Worm (Caenorhabditis elegans): ENCODE data around the gene ZC116.5.

ZC116.5 gene

ce11 chrV:12611029-12611428 lies 2.3 kb upstream of the ZC116.5 start, which contains the start of gene cubn-1:
Gene cubn-1 (plus strand): TSS chrV:12611329.
- no peak for TF ChIP-seq unc-62 (GFP tag; optimal IDR thresholded peaks at IDR 0.05)

ce11 chrV:12609526-12609925 lies 769 bp upstream of the ZC116.5 start, which contains the start of gene ZC116.1:
Gene ZC116.1 (plus strand): TSS chrV:12609826.
- no peak for TF ChIP-seq unc-62 (GFP tag; optimal IDR thresholded peaks at IDR 0.05)

- no peak for TF ChIP-seq unc-62 (GFP tag; optimal IDR thresholded peaks at IDR 0.05)
These were observed 1.6 kb downstream of the ZC116.5 start, which contains the start of gene erg-28 for ce11 chrV:12607113-12607512. Gene erg-28 (plus strand): TSS chrV:12607413.

ce11 chrV:12601835-12602234 lies 6.9 kb downstream of the ZC116.5 start:
- no peak for TF ChIP-seq unc-62 (GFP tag; optimal IDR thresholded peaks at IDR 0.05)

ce11 chrV:12599510-12600242 lies 9.1 kb downstream of the ZC116.5 start, which contains the start of gene C14C10.5:
Gene C14C10.5 (plus strand): TSS chrV:12600192.
- no peak for TF ChIP-seq unc-62 (GFP tag; optimal IDR thresholded peaks at IDR 0.05)

- TF ChIP-seq unc-62 (GFP tag; optimal IDR thresholded peaks at IDR 0.05): no peak
These were observed 9.6 kb downstream of the ZC116.5 start, which contains the start of the genes C14C10.10 and ril-2 for ce11 chrV:12599110-12599509. Gene C14C10.10 (minus strand): TSS chrV:12599128. Gene ril-2 (minus strand): TSS chrV:12599157.

- TF ChIP-seq unc-62 (GFP tag; optimal IDR thresholded peaks at IDR 0.05): no peak
These were observed 12.0 kb downstream of the ZC116.5 start for ce11 chrV:12596795-12597194.

- no peak for TF ChIP-seq unc-62 (GFP tag; optimal IDR thresholded peaks at IDR 0.05)
These were observed 12.6 kb downstream of the ZC116.5 start, which contains the start of gene mma-1 for ce11 chrV:12596196-12596595. Gene mma-1 (minus strand): TSS chrV:12596296.

- no peak for TF ChIP-seq unc-62 (GFP tag; optimal IDR thresholded peaks at IDR 0.05)
These were observed 16.4 kb downstream of the ZC116.5 start, which contains the start of gene C14C10.2 for ce11 chrV:12592379-12592778. Gene C14C10.2 (minus strand): TSS chrV:12592479.

ce11 chrV:12590601-12591000 lies 18.2 kb downstream of the ZC116.5 start, which contains the start of gene ttr-43:
Gene ttr-43 (minus strand): TSS chrV:12590701.
- TF ChIP-seq unc-62 (GFP tag; optimal IDR thresholded peaks at IDR 0.05): no peak

ce11 chrV:12588030-12588429 lies 20.7 kb downstream of the ZC116.5 start, which contains the start of gene C14C10.1:
Gene C14C10.1 (plus strand): TSS chrV:12588330.
- TF ChIP-seq unc-62 (GFP tag; optimal IDR thresholded peaks at IDR 0.05): no peak

ce11 chrV:12586793-12587192 lies 22.0 kb downstream of the ZC116.5 start:
- no peak for TF ChIP-seq unc-62 (GFP tag; optimal IDR thresholded peaks at IDR 0.05)

ce11 chrV:12584771-12585170 lies 24.0 kb downstream of the ZC116.5 start:
- no peak for TF ChIP-seq unc-62 (GFP tag; optimal IDR thresholded peaks at IDR 0.05)

ce11 chrV:12583421-12583820 lies 25.3 kb downstream of the ZC116.5 start:
- TF ChIP-seq unc-62 (GFP tag; optimal IDR thresholded peaks at IDR 0.05): no peak

ce11 chrV:12579299-12579698 lies 29.5 kb downstream of the ZC116.5 start, which contains the start of gene E02A10.3:
Gene E02A10.3 (plus strand): TSS chrV:12579599.
- no peak for TF ChIP-seq unc-62 (GFP tag; optimal IDR thresholded peaks at IDR 0.05)

ce11 chrV:12576495-12576947 lies 32.2 kb downstream of the ZC116.5 start, which contains the start of gene grl-23:
Gene grl-23 (minus strand): TSS chrV:12576897.
- TF ChIP-seq unc-62 (GFP tag; optimal IDR thresholded peaks at IDR 0.05): no peak

ce11 chrV:12575846-12576245 lies 32.9 kb downstream of the ZC116.5 start:
- no peak for TF ChIP-seq unc-62 (GFP tag; optimal IDR thresholded peaks at IDR 0.05)
